Fruit fly (Drosophila melanogaster) whole organism, embryonic: Measurements from ENCODE around the gene PIG-C.
A peak's percentile ranks its signal among the peaks of the same experiment; 100 is the strongest.

Experiments
- ATbp ChIP-seq: fragments of 200-800 bp; sonication (Bioruptor generic); optimal IDR thresholded peaks from 2 replicates; lab custom pipeline; 2017; ENCODE audit warnings: missing biosample characterization, mild to moderate bottlenecking, missing genetic modification characterization, missing genetic modification reagents
- Atf6 ChIP-seq: fragments of 200-800 bp; sonication (Bioruptor generic); IDR thresholded peaks from 2 replicates; pipeline ENCODE4 v1.3.6; 2022; ENCODE audit warnings: missing biosample characterization, missing genetic modification characterization
- BtbVII ChIP-seq: fragments of 200-800 bp; sonication (Bioruptor generic); optimal IDR thresholded peaks from 3 replicates; lab custom pipeline; 2017; ENCODE audit warnings: missing biosample characterization, mild to moderate bottlenecking, missing genetic modification characterization
- CG10959 ChIP-seq: fragments of 200-800 bp; sonication (Bioruptor generic); IDR thresholded peaks from 2 replicates; pipeline ENCODE4 v1.3.6; 2022; ENCODE audit warnings: missing biosample characterization, missing genetic modification characterization
- CG11093 ChIP-seq: fragments of 200-800 bp; sonication (Bioruptor generic); IDR thresholded peaks from 3 replicates; pipeline ENCODE4 v1.3.6; 2022; ENCODE audit warnings: missing biosample characterization, missing genetic modification characterization
- CG11247 ChIP-seq: fragments of 200-800 bp; sonication (Bioruptor generic); IDR thresholded peaks from 2 replicates; pipeline ENCODE4 v1.3.6; 2022; ENCODE audit warnings: missing biosample characterization, missing genetic modification characterization
- CG12071 ChIP-seq: fragments of 200-800 bp; sonication (Bioruptor generic); optimal IDR thresholded peaks from 3 replicates; lab custom pipeline; 2018; ENCODE audit warnings: missing biosample characterization, mild to moderate bottlenecking, missing genetic modification characterization
- CG12299 ChIP-seq: fragments of 200-800 bp; sonication (Bioruptor generic); optimal IDR thresholded peaks from 2 replicates; lab custom pipeline; 2018; ENCODE audit warnings: missing biosample characterization, mild to moderate bottlenecking, missing genetic modification characterization
- CG12391 ChIP-seq: fragments of 200-800 bp; sonication (Bioruptor generic); optimal IDR thresholded peaks from 3 replicates; lab custom pipeline; 2018; ENCODE audit warnings: missing biosample characterization, mild to moderate bottlenecking, missing genetic modification characterization, moderate library complexity
- CG13287 ChIP-seq: fragments of 200-800 bp; sonication (Bioruptor generic); IDR thresholded peaks from 2 replicates; pipeline ENCODE4 v1.3.6; 2022; ENCODE audit warnings: missing biosample characterization, missing genetic modification characterization; ENCODE audit not compliant: partially characterized antibody
- CG14441 ChIP-seq: fragments of 200-800 bp; sonication (Bioruptor generic); IDR thresholded peaks from 2 replicates; pipeline ENCODE4 v1.3.6; 2022; ENCODE audit warnings: missing biosample characterization, missing genetic modification characterization
- CG1529 ChIP-seq: fragments of 200-800 bp; sonication (Bioruptor generic); optimal IDR thresholded peaks from 3 replicates; lab custom pipeline; 2018; ENCODE audit warnings: missing biosample characterization, missing genetic modification characterization
- CG15601 ChIP-seq: fragments of 200-800 bp; sonication (Bioruptor generic); optimal IDR thresholded peaks from 3 replicates; lab custom pipeline; 2019; ENCODE audit warnings: missing biosample characterization, mild to moderate bottlenecking, missing genetic modification characterization, moderate library complexity
- CG2712 ChIP-seq: fragments of 200-800 bp; optimal IDR thresholded peaks from 3 replicates; lab custom pipeline; 2019; ENCODE audit warnings: missing biosample characterization, mild to moderate bottlenecking, missing genetic modification characterization, moderate library complexity
- CG2875 ChIP-seq: fragments of 200-800 bp; sonication (Bioruptor generic); optimal IDR thresholded peaks from 2 replicates; lab custom pipeline; 2017; ENCODE audit warnings: missing biosample characterization, mild to moderate bottlenecking, missing genetic modification characterization, missing genetic modification reagents
- CG31224 ChIP-seq: fragments of 200-800 bp; sonication (Bioruptor generic); IDR thresholded peaks from 2 replicates; pipeline ENCODE4 v1.3.6; 2022; ENCODE audit warnings: missing biosample characterization, missing genetic modification characterization
- CG32767 ChIP-seq: fragments of 200-800 bp; sonication (Bioruptor generic); IDR thresholded peaks from 2 replicates; pipeline ENCODE4 v1.3.6; 2022; ENCODE audit warnings: missing biosample characterization, missing genetic modification characterization
- CG3281 ChIP-seq: fragments of 200-800 bp; sonication (Bioruptor generic); optimal IDR thresholded peaks from 3 replicates; lab custom pipeline; 2017; ENCODE audit warnings: missing biosample characterization, mild to moderate bottlenecking, missing genetic modification characterization
- CG34376 ChIP-seq: fragments of 200-800 bp; sonication (Bioruptor generic); optimal IDR thresholded peaks from 2 replicates; lab custom pipeline; 2018; ENCODE audit warnings: missing biosample characterization, mild to moderate bottlenecking, missing genetic modification characterization
- CG3838 ChIP-seq: fragments of 200-800 bp; sonication (Bioruptor generic); optimal IDR thresholded peaks from 3 replicates; lab custom pipeline; 2016; ENCODE audit warnings: missing biosample characterization, missing genetic modification characterization
- CG3995 ChIP-seq: fragments of 200-800 bp; sonication (Bioruptor generic); optimal IDR thresholded peaks from 3 replicates; lab custom pipeline; 2016; ENCODE audit warnings: missing biosample characterization, missing genetic modification characterization
- CG42726 ChIP-seq: fragments of 200-800 bp; sonication (Bioruptor generic); IDR thresholded peaks from 2 replicates; pipeline ENCODE4 v1.3.6; 2022; ENCODE audit warnings: missing biosample characterization, missing genetic modification characterization; ENCODE audit not compliant: partially characterized antibody
- CG4328 ChIP-seq: fragments of 200-800 bp; sonication (Bioruptor generic); optimal IDR thresholded peaks from 3 replicates; lab custom pipeline; 2017; ENCODE audit warnings: missing biosample characterization, missing genetic modification reagents, missing genetic modification characterization
- CG4404 ChIP-seq: fragments of 200-800 bp; sonication (Bioruptor generic); IDR thresholded peaks from 2 replicates; pipeline ENCODE4 v1.3.6; 2022; ENCODE audit warnings: missing biosample characterization, missing genetic modification characterization
- CG7987 ChIP-seq: fragments of 200-800 bp; sonication (Bioruptor generic); optimal IDR thresholded peaks from 2 replicates; lab custom pipeline; 2018; ENCODE audit warnings: missing biosample characterization, mild to moderate bottlenecking, missing genetic modification characterization, moderate library complexity
- Fer2 ChIP-seq: fragments of 200-800 bp; sonication (Bioruptor generic); optimal IDR thresholded peaks from 2 replicates; lab custom pipeline; 2018; ENCODE audit warnings: missing biosample characterization, mild to moderate bottlenecking, missing genetic modification characterization, moderate library complexity
- Fer3 ChIP-seq: fragments of 200-800 bp; sonication (Bioruptor generic); optimal IDR thresholded peaks from 2 replicates; lab custom pipeline; 2018; ENCODE audit warnings: missing biosample characterization, mild to moderate bottlenecking, missing genetic modification characterization, moderate library complexity
- Hr39 ChIP-seq: fragments of >200 bp; optimal IDR thresholded peaks from 2 replicates; lab custom pipeline; 2017
- Mes4 ChIP-seq: fragments of 200-800 bp; sonication (Bioruptor generic); optimal IDR thresholded peaks from 2 replicates; lab custom pipeline; 2016; ENCODE audit warnings: missing biosample characterization, missing genetic modification characterization
- Neu2 ChIP-seq: fragments of 200-800 bp; sonication (Bioruptor generic); optimal IDR thresholded peaks from 3 replicates; lab custom pipeline; 2016; ENCODE audit warnings: missing biosample characterization, missing genetic modification characterization, borderline replicate concordance
- PHDP ChIP-seq: fragments of 200-800 bp; sonication (Bioruptor generic); optimal IDR thresholded peaks from 3 replicates; lab custom pipeline; 2018; ENCODE audit warnings: missing biosample characterization, mild to moderate bottlenecking, missing genetic modification characterization, moderate library complexity
- Rfx ChIP-seq: fragments of 200-800 bp; sonication (Bioruptor generic); IDR thresholded peaks from 2 replicates; pipeline ENCODE4 v1.3.6; 2022; ENCODE audit warnings: missing biosample characterization, missing genetic modification characterization
- Spps ChIP-seq: fragments of 200-800 bp; sonication (Bioruptor generic); optimal IDR thresholded peaks from 2 replicates; lab custom pipeline; 2018; ENCODE audit warnings: missing biosample characterization, mild to moderate bottlenecking, missing genetic modification characterization
- Sry-δ ChIP-seq: fragments of 200-800 bp; sonication (Bioruptor generic); optimal IDR thresholded peaks from 2 replicates; lab custom pipeline; 2016; ENCODE audit warnings: missing biosample characterization, missing genetic modification characterization
- Usf ChIP-seq: fragments of 200-800 bp; sonication (Bioruptor generic); optimal IDR thresholded peaks from 2 replicates; lab custom pipeline; 2017; ENCODE audit warnings: missing genotype, missing biosample characterization, missing genetic modification characterization
- cad ChIP-seq: fragments of >200 bp; optimal IDR thresholded peaks from 2 replicates; lab custom pipeline; 2017; ENCODE audit warnings: missing biosample characterization, missing genetic modification characterization
- chif ChIP-seq, 2 experiments: fragments of 200-800 bp; sonication (Bioruptor generic); optimal IDR thresholded peaks; 3 replicates each; lab custom pipeline; 2016; ENCODE audit warnings: missing biosample characterization in 2 of 2, missing genetic modification characterization in 2 of 2
- chinmo ChIP-seq: fragments of 200-800 bp; sonication (Bioruptor generic); IDR thresholded peaks from 4 replicates; pipeline ENCODE4 v1.3.6; 2022; ENCODE audit warnings: missing biosample characterization, missing genetic modification characterization; ENCODE audit not compliant: partially characterized antibody
- ems ChIP-seq: fragments of 200-800 bp; sonication (Bioruptor generic); optimal IDR thresholded peaks from 3 replicates; lab custom pipeline; 2016; ENCODE audit warnings: missing biosample characterization, missing genetic modification characterization
- en ChIP-seq: fragments of 200-800 bp; sonication (Bioruptor generic); optimal IDR thresholded peaks from 2 replicates; lab custom pipeline; 2016; ENCODE audit warnings: missing biosample characterization, missing genetic modification characterization
- hbn ChIP-seq: fragments of 200-800 bp; sonication (Bioruptor generic); IDR thresholded peaks from 2 replicates; pipeline ENCODE4 v1.3.6; 2022; ENCODE audit warnings: missing biosample characterization, missing genetic modification characterization; ENCODE audit not compliant: partially characterized antibody
- kay ChIP-seq: fragments of 200-800 bp; sonication (Bioruptor generic); optimal IDR thresholded peaks from 2 replicates; lab custom pipeline; 2016; ENCODE audit warnings: missing biosample characterization, missing genetic modification characterization
- lov ChIP-seq, 2 experiments: fragments of 200-800 bp in 1 of 2; fragments of >200 bp in 1 of 2; sonication (Bioruptor generic) in 1 of 2; IDR thresholded peaks in 1 of 2; optimal IDR thresholded peaks in 1 of 2; 2 replicates in 1 of 2; 3 replicates in 1 of 2; pipeline versions ENCODE4 v1.3.6 to Lab custom; 2017 to 2022; ENCODE audit warnings: missing biosample characterization in 1 of 2, missing genetic modification characterization in 1 of 2
- nau ChIP-seq: fragments of 200-800 bp; sonication (Bioruptor generic); optimal IDR thresholded peaks from 3 replicates; lab custom pipeline; 2017; ENCODE audit warnings: missing biosample characterization, mild to moderate bottlenecking, missing genetic modification characterization, missing genetic modification reagents
- nmo ChIP-seq: fragments of 200-800 bp; sonication (Bioruptor generic); optimal IDR thresholded peaks from 2 replicates; lab custom pipeline; 2018; ENCODE audit warnings: missing biosample characterization, mild to moderate bottlenecking, missing genetic modification characterization, moderate library complexity
- pzg ChIP-seq: fragments of 200-800 bp; sonication (Bioruptor generic); optimal IDR thresholded peaks from 3 replicates; lab custom pipeline; 2018; ENCODE audit warnings: missing biosample characterization, mild to moderate bottlenecking, missing genetic modification characterization, moderate library complexity
- ranshi ChIP-seq: fragments of 200-800 bp; sonication (Bioruptor generic); IDR thresholded peaks from 2 replicates; pipeline ENCODE4 v1.3.6; 2022; ENCODE audit warnings: missing biosample characterization, missing genetic modification characterization
- row ChIP-seq: fragments of 200-800 bp; sonication (Bioruptor generic); IDR thresholded peaks from 3 replicates; pipeline ENCODE4 v1.3.6; 2022; ENCODE audit warnings: missing biosample characterization, missing genetic modification characterization
- slp2 ChIP-seq: fragments of 200-800 bp; sonication (Bioruptor generic); optimal IDR thresholded peaks from 2 replicates; lab custom pipeline; 2016; ENCODE audit warnings: missing biosample characterization, missing genetic modification characterization
- ttk ChIP-seq: fragments of 200-800 bp; sonication (Bioruptor generic); IDR thresholded peaks from 2 replicates; pipeline ENCODE4 v2.1.2; 2022; ENCODE audit warnings: missing biosample characterization, missing genetic modification characterization

Gene PIG-C

dm6 chr3L:3300345-3300744 lies 18.7 kb downstream of the PIG-C start (continued):
- TF ChIP-seq CG10959 (GFP tag; lab: Robert Waterston, UW) (0 out of 2 replicates have a peak, but pooled peaks have one; percentile 38), CG7987 (GFP tag; lab: Kevin White, UChicago) (peak; percentile 19), CG4404 (GFP tag; lab: Robert Waterston, UW) (0 out of 2 replicates have a peak, but pooled peaks have one; percentile 29), Mes4 (peak; percentile 1), en (GFP tag; lab: Kevin White, UChicago) (peak; percentile 40), Rfx (GFP tag; lab: Robert Waterston, UW) (peak; percentile 71), nau (GFP tag; lab: Kevin White, UChicago) (no peak), chinmo (GFP tag; lab: Robert Waterston, UW) (no peak), BtbVII (GFP tag; lab: Kevin White, UChicago) (peak; percentile 46), CG2875 (GFP tag; lab: Kevin White, UChicago) (peak; percentile 50), Usf (GFP tag; lab: Kevin White, UChicago) (no peak), CG11093 (GFP tag; lab: Robert Waterston, UW) (peak; percentile 57; the same call in 2 of the 3 replicates), CG12071 (peak; percentile 65), chif (GFP tag; optimal IDR thresholded peaks at IDR 0.05; lab: Kevin White, UChicago) (peak; percentile 37 to 40), CG15601 (tag; lab: Kevin White, UChicago) (peak; percentile 29), Atf6 (GFP tag; lab: Robert Waterston, UW) (peak; percentile 57; the same call in 1 of the 2 replicates), ems (GFP tag; lab: Kevin White, UChicago) (peak; percentile 8), lov (optimal IDR thresholded peaks at IDR 0.05; lab: Kevin White, UChicago) (no peak), lov (GFP tag; IDR thresholded peaks at IDR 0.05; lab: Robert Waterston, UW) (peak; percentile 73; the same call in 1 of the 3 replicates), ttk (peak; percentile 73), CG11247 (GFP tag; lab: Robert Waterston, UW) (no peak), CG4328 (GFP tag; lab: Kevin White, UChicago) (no peak), Neu2 (GFP tag; lab: Kevin White, UChicago) (no peak), CG14441 (GFP tag; lab: Robert Waterston, UW) (peak; percentile 55), kay (GFP tag; lab: Kevin White, UChicago) (peak; percentile 63), ranshi (GFP tag; lab: Robert Waterston, UW) (peak; percentile 80), CG3838 (GFP tag; lab: Kevin White, UChicago) (no peak), hbn (no peak), nmo (peak; percentile 52), CG2712 (tag; lab: Kevin White, UChicago) (peak; percentile 73), Fer3 (tag; lab: Kevin White, UChicago) (peak; percentile 64), Fer2 (tag; lab: Kevin White, UChicago) (no peak), CG31224 (GFP tag; lab: Robert Waterston, UW) (peak; percentile 44; the same call in 1 of the 2 replicates), ATbp (peak; percentile 59), CG42726 (GFP tag; lab: Robert Waterston, UW) (no peak), CG13287 (no peak), cad (GFP tag; lab: Kevin White, UChicago) (no peak), CG12299 (peak; percentile 0), CG32767 (peak; percentile 55; the same call in 1 of the 2 replicates), CG12391 (peak; percentile 61), CG34376 (GFP tag; lab: Kevin White, UChicago) (no peak), Sry-δ (GFP tag; lab: Kevin White, UChicago) (peak; percentile 15), pzg (GFP tag; lab: Kevin White, UChicago) (no peak), CG1529 (GFP tag; lab: Kevin White, UChicago) (peak; percentile 28), row (GFP tag; lab: Robert Waterston, UW) (peak; percentile 73), slp2 (GFP tag; lab: Kevin White, UChicago) (peak; percentile 66), CG3281 (GFP tag; lab: Kevin White, UChicago) (no peak), CG3995 (no peak), Hr39 (lab: Kevin White, UChicago) (no peak), PHDP (no peak), Spps (tag; lab: Kevin White, UChicago) (peak; percentile 70)
